Worm (Caenorhabditis elegans): ENCODE data around the gene Y39A1A.20.

- TF ChIP-seq tbx-37 (GFP tag; conservative IDR thresholded peaks at IDR 0.05) (no peak), tra-4 (tag; optimal IDR thresholded peaks at IDR 0.05) (no peak), pes-1 (GFP tag; IDR thresholded peaks at IDR 0.05) (no peak), ama-1 (optimal IDR thresholded peaks at IDR 0.05) (no peak), flt-1 (GFP tag; IDR thresholded peaks at IDR 0.05) (no peak), ceh-36 (tag; optimal IDR thresholded peaks at IDR 0.05) (no peak), hmg-4 (GFP tag; optimal IDR thresholded peaks at IDR 0.05) (no peak), ceh-13 (GFP tag; optimal IDR thresholded peaks at IDR 0.05) (no peak), hnd-1 (tag; optimal IDR thresholded peaks at IDR 0.05) (no peak), scrt-1 (GFP tag; IDR thresholded peaks at IDR 0.05) (no peak), sea-1 (GFP tag; conservative IDR thresholded peaks at IDR 0.05) (no peak)
Observed at ce11 chrIII:10661292-10661691, 39.1 kb downstream of the Y39A1A.20 start.
